Worm (Caenorhabditis elegans) whole organism, L4/young adult: Measurements from ENCODE around the gene taf-3.

Experiments
- W03F9.2 ChIP-seq: fragments of 150-350 bp; optimal IDR thresholded peaks from 2 replicates; lab custom pipeline; 2014; ENCODE audit warnings: missing biosample characterization, missing genetic modification characterization
- dao-5 ChIP-seq: sonication (generic microtip); optimal IDR thresholded peaks from 2 replicates; lab custom pipeline; 2016; ENCODE audit warnings: missing genotype, missing genetic modification characterization, moderate library complexity, missing compliant biosample characterization
- him-1 ChIP-seq: sonication (generic microtip); optimal IDR thresholded peaks from 2 replicates; lab custom pipeline; 2016; ENCODE audit warnings: missing genotype, missing genetic modification reagents, missing genetic modification characterization, missing compliant biosample characterization

The taf-3 gene

DNA sequence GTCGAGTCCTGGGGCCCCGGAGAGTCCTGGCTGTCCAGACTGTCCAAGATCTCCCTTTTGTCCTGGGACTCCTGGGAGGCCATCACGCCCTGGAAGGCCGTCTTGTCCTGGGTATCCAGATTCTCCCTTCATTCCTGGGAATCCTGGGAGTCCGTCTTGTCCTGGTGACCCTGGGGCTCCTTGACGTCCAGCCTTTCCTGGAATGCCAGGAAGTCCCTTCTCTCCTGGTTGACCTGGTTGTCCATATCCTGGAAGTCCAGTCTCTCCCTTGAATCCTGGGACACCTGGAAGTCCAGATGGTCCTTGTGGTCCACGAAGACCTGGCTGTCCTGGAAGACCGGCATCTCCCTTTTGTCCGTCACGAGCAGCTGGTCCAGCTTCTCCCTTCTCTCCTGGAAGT lies 50.8 kb downstream of the taf-3 start:
- TF ChIP-seq dao-5 (no peak), W03F9.2 (tag; lab: Kevin White, UChicago) (no peak), him-1 (tag; lab: Kevin White, UChicago) (no peak)

DNA sequence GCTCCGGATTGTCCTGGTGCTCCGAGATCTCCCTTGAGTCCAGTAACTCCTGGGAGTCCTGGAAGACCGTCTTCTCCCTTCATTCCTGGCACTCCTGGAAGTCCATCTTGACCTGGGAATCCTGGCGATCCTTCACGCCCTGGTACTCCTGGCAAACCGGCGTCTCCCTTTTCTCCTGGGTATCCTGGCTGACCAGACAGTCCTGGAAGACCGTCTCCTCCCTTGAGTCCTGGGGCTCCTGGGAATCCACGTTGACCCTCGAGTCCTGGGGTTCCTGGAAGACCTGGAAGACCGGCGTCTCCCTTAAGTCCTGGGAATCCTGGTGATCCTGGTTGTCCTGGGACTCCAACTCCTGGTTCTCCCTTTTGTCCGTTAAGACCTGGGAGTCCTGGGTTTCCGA lies 51.8 kb downstream of the taf-3 start:
- TF ChIP-seq him-1 (tag; lab: Kevin White, UChicago) = no peak
- TF ChIP-seq W03F9.2 (tag; lab: Kevin White, UChicago) = no peak
- no peak for TF ChIP-seq dao-5

ce11 chrX:16387206-16387605 lies 55.0 kb downstream of the taf-3 start:
- TF ChIP-seq dao-5 (no peak), W03F9.2 (tag; lab: Kevin White, UChicago) (no peak), him-1 (tag; lab: Kevin White, UChicago) (no peak)

- TF ChIP-seq him-1 (tag; lab: Kevin White, UChicago) = no peak
- TF ChIP-seq W03F9.2 (tag; lab: Kevin White, UChicago) = no peak
- TF ChIP-seq dao-5 = no peak
Measured at ce11 chrX:16387690-16388361, 55.6 kb downstream of the taf-3 start.

ce11 chrX:16388362-16388761 lies 56.1 kb downstream of the taf-3 start:
- TF ChIP-seq him-1 (tag; lab: Kevin White, UChicago) = no peak
- no peak for TF ChIP-seq W03F9.2 (tag; lab: Kevin White, UChicago)
- no peak for TF ChIP-seq dao-5

DNA sequence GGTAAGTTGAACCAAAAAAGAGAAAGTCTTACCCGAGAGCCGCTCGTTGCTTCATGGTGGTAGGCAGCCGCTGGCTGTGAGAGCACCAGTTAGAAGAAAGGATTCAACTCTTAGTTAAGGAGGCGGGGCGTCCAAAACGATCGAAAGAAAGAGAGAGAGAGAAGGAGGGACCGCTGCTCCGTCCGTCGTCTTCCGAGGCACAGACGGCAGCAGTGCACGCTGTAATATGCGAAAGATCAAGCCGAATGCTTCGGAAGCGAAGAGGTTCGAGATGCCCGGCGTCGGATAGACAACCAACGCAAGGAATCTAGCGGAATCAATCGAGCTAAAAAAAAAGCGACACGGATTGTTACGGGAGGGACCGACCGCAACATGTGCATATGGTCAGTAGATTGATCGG lies 57.0 kb downstream of the taf-3 start, which contains the start of gene let-2:
Gene let-2 (minus strand): TSS at position 68 of the 400 bp plus-strand sequence.
- no peak for TF ChIP-seq him-1 (tag; lab: Kevin White, UChicago)
- no peak for TF ChIP-seq W03F9.2 (tag; lab: Kevin White, UChicago)
- no peak for TF ChIP-seq dao-5

ce11 chrX:16389973-16390372 lies 57.7 kb downstream of the taf-3 start:
- TF ChIP-seq W03F9.2 (tag; lab: Kevin White, UChicago) (no peak), him-1 (tag; lab: Kevin White, UChicago) (no peak), dao-5 (no peak)

ce11 chrX:16391110-16391509 lies 58.9 kb downstream of the taf-3 start:
- TF ChIP-seq W03F9.2 (tag; lab: Kevin White, UChicago) (no peak), him-1 (tag; lab: Kevin White, UChicago) (no peak), dao-5 (no peak)

DNA sequence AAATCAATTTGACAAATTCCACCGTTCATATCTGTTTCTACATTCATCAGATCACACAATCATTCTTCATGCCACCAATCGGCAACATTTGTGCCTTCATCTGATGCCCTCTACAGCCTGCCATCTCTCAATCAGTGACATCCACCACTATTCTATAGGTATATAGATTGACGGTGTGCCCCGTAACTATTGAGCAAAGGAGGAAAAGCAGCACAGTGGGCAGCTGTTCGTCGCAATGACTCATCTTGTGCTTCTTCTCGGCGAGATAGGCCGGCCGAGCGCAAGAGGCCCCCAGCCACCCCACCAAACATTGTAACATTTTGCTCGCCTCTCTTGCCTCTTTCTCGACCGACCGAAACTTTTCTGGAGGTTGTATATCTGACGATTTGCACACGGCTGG lies 59.9 kb downstream of the taf-3 start:
- no peak for TF ChIP-seq dao-5
- no peak for TF ChIP-seq W03F9.2 (tag; lab: Kevin White, UChicago)
- no peak for TF ChIP-seq him-1 (tag; lab: Kevin White, UChicago)
